Worm (Caenorhabditis elegans): ENCODE measurements around the gene pxn-2.

- TF ChIP-seq ztf-11 (tag; optimal IDR thresholded peaks at IDR 0.05) (no peak), ama-1 (optimal IDR thresholded peaks at IDR 0.05) (no peak), F26F4.8 (GFP tag; conservative IDR thresholded peaks at IDR 0.05) (no peak), lsy-2 (tag; optimal IDR thresholded peaks at IDR 0.05) (no peak), nhr-28 (tag; optimal IDR thresholded peaks at IDR 0.05) (no peak), vab-7 (GFP tag; IDR thresholded peaks at IDR 0.05) (no peak), nhr-11 (tag; optimal IDR thresholded peaks at IDR 0.05) (no peak), lin-29 (GFP tag; IDR thresholded peaks at IDR 0.05) (no peak), jun-1 (tag; optimal IDR thresholded peaks at IDR 0.05) (no peak), nhr-76 (tag; optimal IDR thresholded peaks at IDR 0.05) (no peak), F49E8.2 (tag; optimal IDR thresholded peaks at IDR 0.05; ENCODE audit: borderline replicate concordance) (no peak), lir-3 (tag; optimal IDR thresholded peaks at IDR 0.05) (no peak), snpc-4 (tag; optimal IDR thresholded peaks at IDR 0.05) (no peak)
These were observed 3.0 kb upstream of the pxn-2 start, which contains the start of gene ver-4 for ce11 chrX:10982051-10982450.
